Worm (Caenorhabditis elegans): ENCODE measurements around the gene cit-1.1.

DNA sequence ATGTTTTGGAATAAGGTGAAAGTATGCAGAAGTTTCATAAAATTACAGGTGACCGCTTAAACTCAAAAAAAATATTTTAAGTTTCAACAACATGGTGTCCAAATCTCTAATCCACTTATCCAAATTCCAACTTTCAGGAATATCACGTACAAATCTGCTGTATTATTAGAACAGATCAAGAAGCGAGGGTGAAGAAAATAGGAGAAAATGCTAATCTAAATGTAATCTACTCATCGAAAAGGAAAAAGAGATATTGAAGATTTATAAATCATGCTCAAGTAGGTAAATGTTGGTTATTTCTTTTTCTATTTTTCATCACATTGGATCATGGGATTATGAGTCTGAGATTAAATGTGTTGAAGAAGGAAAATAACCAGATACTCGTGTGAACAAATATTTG lies 8.1 kb downstream of the cit-1.1 start:
- TF ChIP-seq flt-1 (GFP tag; IDR thresholded peaks at IDR 0.05) (no peak), cog-1 (tag; optimal IDR thresholded peaks at IDR 0.05) (no peak), med-1 (GFP tag; optimal IDR thresholded peaks at IDR 0.05; ENCODE audit: insufficient read depth) (no peak), tab-1 (GFP tag; IDR thresholded peaks at IDR 0.05) (no peak), T22C8.4 (GFP tag; IDR thresholded peaks at IDR 0.05) (no peak), ztf-29 (GFP tag; IDR thresholded peaks at IDR 0.05) (no peak)

All from whole organism, midembryonic.